Fruit fly (Drosophila melanogaster) S2 (cell line): Measurements from ENCODE around the gene tst.

Source experiments
- CG8478 ChIP-seq: fragments of >200 bp; optimal IDR thresholded peaks from 2 replicates; lab custom pipeline; 2018
- CTCF ChIP-seq, 2 experiments: fragments of >200 bp; optimal IDR thresholded peaks; 2 replicates each; lab custom pipeline; 2018

tst gene

dm6 chr3R:23772808-23773207 is at the start of gene tst:
tst (minus strand) TSS chr3R:23772859.
- TF ChIP-seq CG8478 (lab: Kevin White, UChicago) (no peak), CTCF (optimal IDR thresholded peaks at IDR 0.05; lab: Kevin White, UChicago) (no peak)

- TF ChIP-seq CTCF (optimal IDR thresholded peaks at IDR 0.05; lab: Kevin White, UChicago): no peak
- no peak for TF ChIP-seq CG8478 (lab: Kevin White, UChicago)
Observed at dm6 chr3R:23820290-23820689, 47.6 kb upstream of the tst start.

- TF ChIP-seq CTCF (optimal IDR thresholded peaks at IDR 0.05; lab: Kevin White, UChicago): peak; percentile 73 to 75
- TF ChIP-seq CG8478 (lab: Kevin White, UChicago): no peak
Observed at dm6 chr3R:23818879-23819408, 46.3 kb upstream of the tst start, which contains the start of the genes CG33111 and eIF4G2. CG33111 (minus strand) TSS chr3R:23819237. eIF4G2 (minus strand) TSS chr3R:23819237.

- no peak for TF ChIP-seq CG8478 (lab: Kevin White, UChicago)
- TF ChIP-seq CTCF (optimal IDR thresholded peaks at IDR 0.05; lab: Kevin White, UChicago): no peak
Observed at dm6 chr3R:23817566-23818202, 45.0 kb upstream of the tst start.

- TF ChIP-seq CG8478 (lab: Kevin White, UChicago) (no peak), CTCF (optimal IDR thresholded peaks at IDR 0.05; lab: Kevin White, UChicago) (no peak)
Observed at dm6 chr3R:23803668-23804067, 31.0 kb upstream of the tst start, which contains the start of gene CG34355. CG34355 (plus strand) TSS chr3R:23803859.

- no peak for TF ChIP-seq CTCF (optimal IDR thresholded peaks at IDR 0.05; lab: Kevin White, UChicago)
- no peak for TF ChIP-seq CG8478 (lab: Kevin White, UChicago)
Observed at dm6 chr3R:23791491-23791890, 18.8 kb upstream of the tst start.

dm6 chr3R:23790483-23791175 is 18.0 kb upstream of the tst start:
- TF ChIP-seq CTCF (optimal IDR thresholded peaks at IDR 0.05; lab: Kevin White, UChicago) (no peak), CG8478 (lab: Kevin White, UChicago) (no peak)

dm6 chr3R:23789584-23789983 is 16.9 kb upstream of the tst start:
- TF ChIP-seq CG8478 (lab: Kevin White, UChicago) (no peak), CTCF (optimal IDR thresholded peaks at IDR 0.05; lab: Kevin White, UChicago) (no peak)

- TF ChIP-seq CG8478 (lab: Kevin White, UChicago) (no peak), CTCF (optimal IDR thresholded peaks at IDR 0.05; lab: Kevin White, UChicago) (no peak)
Observed at dm6 chr3R:23788406-23789021, 15.9 kb upstream of the tst start.

- no peak for TF ChIP-seq CG8478 (lab: Kevin White, UChicago)
- TF ChIP-seq CTCF (optimal IDR thresholded peaks at IDR 0.05; lab: Kevin White, UChicago): no peak
Observed at dm6 chr3R:23787632-23787960, 14.9 kb upstream of the tst start.

- no peak for TF ChIP-seq CG8478 (lab: Kevin White, UChicago)
- no peak for TF ChIP-seq CTCF (optimal IDR thresholded peaks at IDR 0.05; lab: Kevin White, UChicago)
Observed at dm6 chr3R:23786768-23787631, 14.3 kb upstream of the tst start.

- TF ChIP-seq CTCF (optimal IDR thresholded peaks at IDR 0.05; lab: Kevin White, UChicago) (no peak), CG8478 (lab: Kevin White, UChicago) (no peak)
Observed at dm6 chr3R:23784925-23785680, 12.4 kb upstream of the tst start.

- TF ChIP-seq CTCF (optimal IDR thresholded peaks at IDR 0.05; lab: Kevin White, UChicago): no peak
- no peak for TF ChIP-seq CG8478 (lab: Kevin White, UChicago)
Observed at dm6 chr3R:23783961-23784360, 11.3 kb upstream of the tst start.

dm6 chr3R:23783403-23783757 is 10.7 kb upstream of the tst start:
- TF ChIP-seq CG8478 (lab: Kevin White, UChicago) (no peak), CTCF (optimal IDR thresholded peaks at IDR 0.05; lab: Kevin White, UChicago) (no peak)
